Worm (Caenorhabditis elegans) whole organism, young adult: ENCODE measurements around the gene msp-63.

ENCODE experiments used
- B0019.2 ChIP-seq: fragments of 200-800 bp; sonication (Bioruptor generic); conservative IDR thresholded peaks from 2 replicates; pipeline ENCODE4 v1.3.6; 2022; ENCODE audit warnings: missing genetic modification reagents, missing genetic modification characterization, missing compliant biosample characterization
- B0035.1 ChIP-seq: sonication (generic microtip); optimal IDR thresholded peaks from 2 replicates; lab custom pipeline; 2016; ENCODE audit warnings: missing genetic modification characterization, mild to moderate bottlenecking, missing compliant biosample characterization, missing genotype, missing genetic modification reagents
- B0336.3 ChIP-seq: fragments of 200-800 bp; sonication (Bioruptor generic); IDR thresholded peaks from 2 replicates; pipeline ENCODE4 v1.3.6; 2022; ENCODE audit warnings: missing genetic modification characterization, missing compliant biosample characterization
- C06A6.2 ChIP-seq: fragments of 200-800 bp; sonication (Bioruptor generic); conservative IDR thresholded peaks from 2 replicates; pipeline ENCODE4 v1.3.6; 2022; ENCODE audit warnings: missing genetic modification characterization, missing compliant biosample characterization
- D2030.7 ChIP-seq: fragments of 200-800 bp; sonication (Bioruptor generic); IDR thresholded peaks from 2 replicates; pipeline ENCODE4 v1.3.6; 2022; ENCODE audit warnings: missing genetic modification reagents, missing genetic modification characterization, missing compliant biosample characterization
- F10E7.11 ChIP-seq: sonication (generic microtip); optimal IDR thresholded peaks from 2 replicates; lab custom pipeline; 2017; ENCODE audit warnings: mild to moderate bottlenecking, missing genetic modification characterization, moderate library complexity, missing compliant biosample characterization
- F23B12.7 ChIP-seq: sonication (generic microtip); optimal IDR thresholded peaks from 2 replicates; lab custom pipeline; 2017; ENCODE audit warnings: missing genetic modification characterization, mild to moderate bottlenecking, missing compliant biosample characterization, antibody characterized with exemption, moderate library complexity; ENCODE audit not compliant: insufficient read depth
- F39B2.1 ChIP-seq: fragments of 200-800 bp; sonication (Bioruptor generic); IDR thresholded peaks from 2 replicates; pipeline ENCODE4 v1.3.6; 2022; ENCODE audit warnings: missing genetic modification reagents, missing genetic modification characterization, missing compliant biosample characterization
- T26A5.8 ChIP-seq: sonication (generic microtip); optimal IDR thresholded peaks from 2 replicates; lab custom pipeline; 2016; ENCODE audit warnings: missing genetic modification characterization, missing compliant biosample characterization
- ZK185.1 ChIP-seq: sonication (generic microtip); optimal IDR thresholded peaks from 2 replicates; lab custom pipeline; 2016; ENCODE audit warnings: mild to moderate bottlenecking, missing genetic modification characterization, missing compliant biosample characterization; ENCODE audit not compliant: poor library complexity, severe bottlenecking
- akir-1 ChIP-seq: fragments of 200-800 bp; sonication (Bioruptor generic); optimal IDR thresholded peaks from 2 replicates; lab custom pipeline; 2018; ENCODE audit warnings: mild to moderate bottlenecking, missing genetic modification characterization, moderate library complexity, missing compliant biosample characterization
- ama-1 ChIP-seq, 3 experiments: fragments of 150-350 bp in 1 of 3; sonication (generic microtip) in 2 of 3; optimal IDR thresholded peaks; 2 replicates each; lab custom pipeline; 2014 to 2018; ENCODE audit warnings: missing biosample characterization in 2 of 3, missing genetic modification characterization in 2 of 3, missing genetic modification reagents in 2 of 3
- athp-1 ChIP-seq: sonication (generic microtip); optimal IDR thresholded peaks from 2 replicates; lab custom pipeline; 2017; ENCODE audit warnings: mild to moderate bottlenecking, missing genetic modification characterization, missing compliant biosample characterization
- attf-5 ChIP-seq: fragments of 200-800 bp; sonication (Bioruptor generic); optimal IDR thresholded peaks from 2 replicates; lab custom pipeline; 2018; ENCODE audit warnings: mild to moderate bottlenecking, missing genetic modification characterization, missing compliant biosample characterization
- attf-6 ChIP-seq: fragments of 200-800 bp; sonication (Bioruptor generic); IDR thresholded peaks from 2 replicates; pipeline ENCODE4 v1.3.6; 2022; ENCODE audit warnings: missing genetic modification reagents, missing genetic modification characterization, missing compliant biosample characterization
- bed-1 ChIP-seq: fragments of 200-800 bp; sonication (Bioruptor generic); IDR thresholded peaks from 2 replicates; pipeline ENCODE4 v1.3.6; 2022; ENCODE audit warnings: missing genetic modification reagents, missing genetic modification characterization, missing compliant biosample characterization
- ceh-27 ChIP-seq: fragments of 200-800 bp; sonication (Bioruptor generic); optimal IDR thresholded peaks from 2 replicates; lab custom pipeline; 2018; ENCODE audit warnings: mild to moderate bottlenecking, missing genetic modification characterization, moderate library complexity, missing compliant biosample characterization
- ceh-40 ChIP-seq: fragments of 200-800 bp; sonication (Bioruptor generic); IDR thresholded peaks from 2 replicates; pipeline ENCODE4 v1.3.6; 2022; ENCODE audit warnings: missing genetic modification characterization, missing compliant biosample characterization
- die-1 ChIP-seq: sonication (generic microtip); optimal IDR thresholded peaks from 2 replicates; lab custom pipeline; 2016; ENCODE audit warnings: missing genotype, mild to moderate bottlenecking, missing genetic modification characterization, missing compliant biosample characterization
- dpl-1 ChIP-seq: fragments of 150-350 bp; optimal IDR thresholded peaks from 2 replicates; lab custom pipeline; 2014; ENCODE audit warnings: missing biosample characterization, missing genetic modification reagents, missing genetic modification characterization
- egl-44 ChIP-seq: fragments of 200-800 bp; sonication (Bioruptor generic); IDR thresholded peaks from 2 replicates; pipeline ENCODE4 v1.3.6; 2022; ENCODE audit warnings: missing genetic modification reagents, missing genetic modification characterization, missing compliant biosample characterization
- egrh-3 ChIP-seq: fragments of 200-800 bp; sonication (Bioruptor generic); IDR thresholded peaks from 2 replicates; pipeline ENCODE4 v1.3.6; 2022; ENCODE audit warnings: missing genetic modification reagents, missing genetic modification characterization, missing compliant biosample characterization
- ekl-4 ChIP-seq: fragments of 200-800 bp; sonication (Bioruptor generic); IDR thresholded peaks from 2 replicates; pipeline ENCODE4 v1.3.6; 2022; ENCODE audit warnings: missing genetic modification reagents, missing genetic modification characterization, missing compliant biosample characterization
- hlh-12 ChIP-seq: sonication (generic microtip); optimal IDR thresholded peaks from 2 replicates; lab custom pipeline; 2016; ENCODE audit warnings: missing genetic modification characterization, missing compliant biosample characterization
- hlh-26 ChIP-seq: fragments of 200-800 bp; sonication (Bioruptor generic); conservative IDR thresholded peaks from 2 replicates; pipeline ENCODE4 v1.3.6; 2022; ENCODE audit warnings: missing genetic modification reagents, missing genetic modification characterization, missing compliant biosample characterization
- hmg-1.2 ChIP-seq: fragments of 200-800 bp; sonication (Bioruptor generic); IDR thresholded peaks from 2 replicates; pipeline ENCODE4 v1.3.6; 2022; ENCODE audit warnings: missing genetic modification reagents, missing genetic modification characterization, missing compliant biosample characterization
- hmg-20 ChIP-seq: fragments of 200-800 bp; sonication (Bioruptor generic); IDR thresholded peaks from 2 replicates; pipeline ENCODE4 v1.3.6; 2022; ENCODE audit warnings: missing genetic modification reagents, missing genetic modification characterization, missing compliant biosample characterization
- let-607 ChIP-seq, 2 experiments: fragments of 200-800 bp in 1 of 2; sonication (Bioruptor generic) in 1 of 2; sonication (generic microtip) in 1 of 2; optimal IDR thresholded peaks; 2 replicates each; lab custom pipeline; 2016 to 2018; ENCODE audit warnings: mild to moderate bottlenecking in 2 of 2, missing compliant biosample characterization in 2 of 2, missing genetic modification characterization in 2 of 2, moderate library complexity in 2 of 2, missing genotype in 1 of 2
- lin-40 ChIP-seq: sonication (generic microtip); optimal IDR thresholded peaks from 2 replicates; lab custom pipeline; 2016; ENCODE audit warnings: missing genetic modification characterization, mild to moderate bottlenecking, missing compliant biosample characterization, missing genotype, missing genetic modification reagents
- lir-1 ChIP-seq: fragments of 200-800 bp; sonication (Bioruptor generic); conservative IDR thresholded peaks from 2 replicates; pipeline ENCODE4 v1.3.6; 2022; ENCODE audit warnings: missing genetic modification reagents, missing genetic modification characterization, missing compliant biosample characterization
- lsl-1 ChIP-seq: fragments of 200-800 bp; sonication (Bioruptor generic); optimal IDR thresholded peaks from 2 replicates; lab custom pipeline; 2018; ENCODE audit warnings: mild to moderate bottlenecking, missing genetic modification characterization, moderate library complexity, missing compliant biosample characterization
- lsy-27 ChIP-seq: sonication (generic microtip); optimal IDR thresholded peaks from 2 replicates; lab custom pipeline; 2017; ENCODE audit warnings: missing genetic modification characterization, mild to moderate bottlenecking, missing compliant biosample characterization, antibody characterized with exemption, missing genotype, borderline replicate concordance; ENCODE audit not compliant: insufficient read depth
- madf-6 ChIP-seq: fragments of 200-800 bp; sonication (Bioruptor generic); IDR thresholded peaks from 2 replicates; pipeline ENCODE4 v1.3.6; 2022; ENCODE audit warnings: missing genetic modification reagents, missing genetic modification characterization, missing compliant biosample characterization
- mcd-1 ChIP-seq: fragments of 200-800 bp; sonication (Bioruptor generic); IDR thresholded peaks from 2 replicates; pipeline ENCODE4 v1.3.6; 2022; ENCODE audit warnings: missing genetic modification reagents, missing genetic modification characterization, missing compliant biosample characterization
- nfya-2 ChIP-seq: fragments of 200-800 bp; sonication (Bioruptor generic); IDR thresholded peaks from 2 replicates; pipeline ENCODE4 v1.3.6; 2022; ENCODE audit warnings: missing genetic modification reagents, missing genetic modification characterization, missing compliant biosample characterization
- nhr-179 ChIP-seq: sonication (generic microtip); optimal IDR thresholded peaks from 2 replicates; lab custom pipeline; 2016; ENCODE audit warnings: mild to moderate bottlenecking, missing genetic modification characterization, missing compliant biosample characterization
- nhr-90 ChIP-seq: sonication (generic microtip); optimal IDR thresholded peaks from 2 replicates; lab custom pipeline; 2016; ENCODE audit warnings: missing genotype, mild to moderate bottlenecking, missing genetic modification characterization, missing compliant biosample characterization
- pha-4 ChIP-seq: fragments of 150-350 bp; sonication (generic microtip); optimal IDR thresholded peaks from 2 replicates; lab custom pipeline; 2014; ENCODE audit warnings: missing biosample characterization, missing genetic modification reagents, missing genetic modification characterization
- rcor-1 ChIP-seq: fragments of 200-800 bp; sonication (Bioruptor generic); IDR thresholded peaks from 2 replicates; pipeline ENCODE4 v1.3.6; 2022; ENCODE audit warnings: missing genetic modification reagents, missing genetic modification characterization, missing compliant biosample characterization
- snpc-3.4 ChIP-seq: sonication (generic microtip); optimal IDR thresholded peaks from 2 replicates; lab custom pipeline; 2017; ENCODE audit warnings: missing genetic modification characterization, mild to moderate bottlenecking, missing compliant biosample characterization, antibody characterized with exemption, moderate library complexity, missing genotype, missing genetic modification reagents
- snpc-4 ChIP-seq, 5 experiments: fragments of 150-350 bp in 1 of 5; sonication (generic microtip) in 4 of 5; optimal IDR thresholded peaks; 2 replicates each; lab custom pipeline; 2014 to 2018; ENCODE audit warnings: missing genetic modification characterization in 5 of 5, missing biosample characterization in 3 of 5, antibody characterized with exemption in 2 of 5, mild to moderate bottlenecking in 2 of 5, missing compliant biosample characterization in 2 of 5, missing genotype in 2 of 5, moderate library complexity in 2 of 5, missing genetic modification reagents in 1 of 5
- tbx-9 ChIP-seq: sonication (generic microtip); optimal IDR thresholded peaks from 2 replicates; lab custom pipeline; 2016; ENCODE audit warnings: borderline replicate concordance, missing genetic modification characterization, inconsistent platforms, missing compliant biosample characterization
- tlf-1 ChIP-seq: fragments of 200-800 bp; sonication (Bioruptor generic); optimal IDR thresholded peaks from 2 replicates; lab custom pipeline; 2018; ENCODE audit warnings: mild to moderate bottlenecking, missing genetic modification characterization, missing compliant biosample characterization
- xnd-1 ChIP-seq: sonication (generic microtip); optimal IDR thresholded peaks from 2 replicates; lab custom pipeline; 2016; ENCODE audit warnings: missing genotype, missing genetic modification reagents, missing genetic modification characterization, missing compliant biosample characterization
- zim-3 ChIP-seq: sonication (generic microtip); optimal IDR thresholded peaks from 2 replicates; lab custom pipeline; 2017; ENCODE audit warnings: mild to moderate bottlenecking, missing genetic modification characterization, moderate library complexity, missing compliant biosample characterization
- ztf-3 ChIP-seq: fragments of 200-800 bp; sonication (Bioruptor generic); optimal IDR thresholded peaks from 2 replicates; lab custom pipeline; 2018; ENCODE audit warnings: mild to moderate bottlenecking, missing genetic modification characterization, missing compliant biosample characterization
- ztf-6 ChIP-seq: fragments of 200-800 bp; sonication (Bioruptor generic); IDR thresholded peaks from 2 replicates; pipeline ENCODE4 v1.3.6; 2022; ENCODE audit warnings: missing genetic modification reagents, missing genetic modification characterization, missing compliant biosample characterization

Gene msp-63

DNA sequence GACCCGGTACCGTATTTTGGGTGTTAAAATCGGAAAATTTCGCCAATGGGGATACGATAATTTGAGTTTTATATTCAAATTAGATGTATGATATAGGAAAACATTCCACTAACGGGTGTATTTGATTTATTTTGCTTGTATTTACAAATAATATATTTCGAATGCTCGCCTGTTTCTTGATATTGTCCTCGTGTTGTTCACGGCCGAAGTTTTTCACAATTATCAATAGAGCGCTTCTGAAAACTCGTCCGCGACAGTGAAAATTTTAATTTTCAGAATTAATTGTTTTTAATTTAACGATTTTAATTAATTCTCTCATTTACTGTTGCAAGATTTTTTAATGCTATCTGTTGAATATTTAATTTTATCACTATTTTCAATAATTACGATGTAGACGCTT lies 22.4 kb upstream of the msp-63 start (continued):
- no peak for TF ChIP-seq snpc-4 (GFP tag; optimal IDR thresholded peaks at IDR 0.05; lab: Kevin White, UChicago)
- no peak for TF ChIP-seq snpc-4 (tag; optimal IDR thresholded peaks at IDR 0.05; lab: Kevin White, UChicago)
- no peak for TF ChIP-seq lir-1 (GFP tag; lab: Robert Waterston, UW)
- no peak for TF ChIP-seq akir-1 (GFP tag; lab: Kevin White, UChicago)
- no peak for TF ChIP-seq ceh-40 (GFP tag; lab: Robert Waterston, UW)
- TF ChIP-seq lsy-27 (tag; lab: Kevin White, UChicago): no peak
- TF ChIP-seq tbx-9 (tag; lab: Kevin White, UChicago): no peak
- TF ChIP-seq madf-6 (GFP tag; lab: Robert Waterston, UW): peak; percentile 53
- no peak for TF ChIP-seq egl-44 (GFP tag; lab: Robert Waterston, UW)
- TF ChIP-seq pha-4: no peak
- no peak for TF ChIP-seq hlh-12 (tag; lab: Kevin White, UChicago)
- TF ChIP-seq mcd-1 (GFP tag; lab: Robert Waterston, UW): peak; percentile 82
- TF ChIP-seq ZK185.1 (tag; lab: Kevin White, UChicago): peak; percentile 34
- TF ChIP-seq bed-1: no peak
- peak; percentile 29 for TF ChIP-seq ceh-27
- TF ChIP-seq die-1: no peak
- TF ChIP-seq hmg-20 (GFP tag; lab: Robert Waterston, UW): no peak
- TF ChIP-seq B0035.1: no peak
- TF ChIP-seq xnd-1: no peak
- no peak for TF ChIP-seq athp-1 (tag; lab: Kevin White, UChicago)
- TF ChIP-seq F23B12.7: no peak
- no peak for TF ChIP-seq T26A5.8 (tag; lab: Kevin White, UChicago)
- TF ChIP-seq dpl-1 (GFP tag; lab: Kevin White, UChicago): no peak
- TF ChIP-seq C06A6.2 (GFP tag; lab: Robert Waterston, UW): no peak
- no peak for TF ChIP-seq B0019.2
- TF ChIP-seq hmg-1.2 (GFP tag; lab: Robert Waterston, UW): peak; percentile 21; the same call in 1 of the 2 replicates
- peak; percentile 51; the same call in 1 of the 2 replicates for TF ChIP-seq D2030.7
- no peak for TF ChIP-seq nhr-90
- no peak for TF ChIP-seq nhr-179 (tag; lab: Kevin White, UChicago)
- no peak for TF ChIP-seq egrh-3
- TF ChIP-seq lsl-1 (GFP tag; lab: Kevin White, UChicago): peak; percentile 58
- no peak for TF ChIP-seq nfya-2
- TF ChIP-seq rcor-1: peak; percentile 68
- TF ChIP-seq ekl-4 (GFP tag; lab: Robert Waterston, UW): no peak
- TF ChIP-seq attf-6: 0 out of 2 replicates have a peak, but pooled peaks have one; percentile 35
- TF ChIP-seq ama-1 (optimal IDR thresholded peaks at IDR 0.05; lab: Kevin White, UChicago): no peak
- no peak for TF ChIP-seq ama-1 (GFP tag; optimal IDR thresholded peaks at IDR 0.05; lab: Kevin White, UChicago)
- no peak for TF ChIP-seq snpc-3.4 (tag; lab: Kevin White, UChicago)
- no peak for TF ChIP-seq hlh-26
- 0 out of 2 replicates have a peak, but pooled peaks have one; percentile 47 for TF ChIP-seq ztf-6
- TF ChIP-seq zim-3 (tag; lab: Kevin White, UChicago): no peak
- TF ChIP-seq tlf-1 (GFP tag; lab: Kevin White, UChicago): no peak
- no peak for TF ChIP-seq F10E7.11
- peak; percentile 31 for TF ChIP-seq attf-5 (GFP tag; lab: Kevin White, UChicago)
- no peak for TF ChIP-seq lin-40 (tag; lab: Kevin White, UChicago)
- no peak for TF ChIP-seq B0336.3 (GFP tag; lab: Robert Waterston, UW)
- no peak for TF ChIP-seq F39B2.1 (GFP tag; lab: Robert Waterston, UW)
- no peak for TF ChIP-seq ztf-3
- TF ChIP-seq let-607 (tag; optimal IDR thresholded peaks at IDR 0.05; lab: Kevin White, UChicago): no peak
